Worm (Caenorhabditis elegans) whole organism, L1 larva: ENCODE results near the gene sdz-5.

ENCODE experiments used
- C04F5.9 ChIP-seq: sonication (generic microtip); optimal IDR thresholded peaks from 2 replicates; lab custom pipeline; 2016; ENCODE audit warnings: missing genetic modification characterization, missing compliant biosample characterization
- C16A3.4 ChIP-seq: fragments of 150-350 bp; optimal IDR thresholded peaks from 2 replicates; lab custom pipeline; 2014; ENCODE audit warnings: missing biosample characterization, missing genetic modification characterization
- Y116A8C.19 ChIP-seq: sonication (generic microtip); optimal IDR thresholded peaks from 2 replicates; lab custom pipeline; 2016; ENCODE audit warnings: missing compliant biosample characterization, missing genetic modification characterization, borderline replicate concordance
- aha-1 ChIP-seq: fragments of 150-350 bp; optimal IDR thresholded peaks from 2 replicates; lab custom pipeline; 2014; ENCODE audit warnings: missing biosample characterization, missing genetic modification characterization
- alr-1 ChIP-seq: fragments of 200-800 bp; sonication (Bioruptor generic); optimal IDR thresholded peaks from 2 replicates; lab custom pipeline; 2018; ENCODE audit warnings: borderline replicate concordance, mild to moderate bottlenecking, missing genetic modification characterization, missing compliant biosample characterization
- ama-1 ChIP-seq: fragments of 150-350 bp; optimal IDR thresholded peaks from 2 replicates; lab custom pipeline; 2014
- blmp-1 ChIP-seq: fragments of 150-350 bp; optimal IDR thresholded peaks from 2 replicates; lab custom pipeline; 2014; ENCODE audit warnings: missing biosample characterization, missing genetic modification characterization
- ceh-63 ChIP-seq: fragments of 200-800 bp; sonication (Bioruptor generic); optimal IDR thresholded peaks from 2 replicates; lab custom pipeline; 2018; ENCODE audit warnings: mild to moderate bottlenecking, missing genetic modification characterization, missing compliant biosample characterization
- ceh-82 ChIP-seq, 3 experiments: fragments of 150-350 bp in 1 of 3; sonication (generic microtip) in 2 of 3; optimal IDR thresholded peaks; 2 replicates each; lab custom pipeline; 2014 to 2017; ENCODE audit warnings: missing biosample characterization in 3 of 3, missing genetic modification characterization in 3 of 3
- ceh-90 ChIP-seq: sonication (generic microtip); optimal IDR thresholded peaks from 2 replicates; lab custom pipeline; 2016; ENCODE audit warnings: missing genetic modification characterization, missing compliant biosample characterization
- ces-1 ChIP-seq: fragments of 150-350 bp; optimal IDR thresholded peaks from 2 replicates; lab custom pipeline; 2014; ENCODE audit warnings: missing biosample characterization, missing genetic modification reagents, missing genetic modification characterization
- dpl-1 ChIP-seq, 3 experiments: fragments of 150-350 bp in 2 of 3; sonication (generic microtip) in 1 of 3; optimal IDR thresholded peaks; 2 replicates each; lab custom pipeline; 2014 to 2017; ENCODE audit warnings: missing biosample characterization in 3 of 3, missing genetic modification characterization in 3 of 3, missing genetic modification reagents in 3 of 3
- efl-1 ChIP-seq, 4 experiments: fragments of 150-350 bp; optimal IDR thresholded peaks in 3 of 4; peaks in 1 of 4; 1 replicate in 1 of 4; 2 replicates in 3 of 4; lab custom pipeline; 2014; ENCODE audit warnings: missing biosample characterization in 2 of 4, missing genetic modification characterization in 2 of 4, missing genetic modification reagents in 2 of 4
- efl-3 ChIP-seq: fragments of 200-800 bp; sonication (Bioruptor generic); optimal IDR thresholded peaks from 2 replicates; lab custom pipeline; 2018; ENCODE audit warnings: mild to moderate bottlenecking, missing genetic modification characterization, missing compliant biosample characterization
- egl-13 ChIP-seq: sonication (generic microtip); optimal IDR thresholded peaks from 2 replicates; lab custom pipeline; 2016; ENCODE audit warnings: missing genotype, missing genetic modification reagents, missing genetic modification characterization, missing compliant biosample characterization
- egl-27 ChIP-seq, 2 experiments: fragments of 150-350 bp in 1 of 2; sonication (generic microtip); optimal IDR thresholded peaks; 3 replicates each; lab custom pipeline; 2017 to 2018; ENCODE audit warnings: missing biosample characterization in 2 of 2, missing genetic modification characterization in 2 of 2, missing genetic modification reagents in 2 of 2
- elt-2 ChIP-seq: sonication (generic microtip); optimal IDR thresholded peaks from 2 replicates; lab custom pipeline; 2016; ENCODE audit warnings: missing genetic modification characterization, mild to moderate bottlenecking, inconsistent platforms, missing compliant biosample characterization, missing genetic modification reagents
- ets-5 ChIP-seq: fragments of 200-800 bp; sonication (Bioruptor generic); IDR thresholded peaks from 2 replicates; pipeline ENCODE4 v1.3.6; 2022; ENCODE audit warnings: missing genetic modification characterization, missing compliant biosample characterization
- fkh-10 ChIP-seq: sonication (generic microtip); optimal IDR thresholded peaks from 2 replicates; lab custom pipeline; 2017; ENCODE audit warnings: missing biosample characterization, missing genetic modification reagents, missing genetic modification characterization
- fkh-4 ChIP-seq: sonication (generic microtip); optimal IDR thresholded peaks from 2 replicates; lab custom pipeline; 2016; ENCODE audit warnings: missing compliant biosample characterization, missing genetic modification characterization, borderline replicate concordance
- fos-1 ChIP-seq: fragments of 150-350 bp; optimal IDR thresholded peaks from 2 replicates; lab custom pipeline; 2014; ENCODE audit warnings: missing biosample characterization, missing genetic modification characterization
- hlh-17 ChIP-seq: fragments of 200-800 bp; sonication (Bioruptor generic); optimal IDR thresholded peaks from 2 replicates; lab custom pipeline; 2018; ENCODE audit warnings: missing genetic modification characterization, mild to moderate bottlenecking, missing compliant biosample characterization, moderate library complexity, borderline replicate concordance
- hlh-4 ChIP-seq: sonication (generic microtip); optimal IDR thresholded peaks from 2 replicates; lab custom pipeline; 2016; ENCODE audit warnings: mild to moderate bottlenecking, missing genetic modification characterization, missing compliant biosample characterization
- isw-1 ChIP-seq: fragments of 200-800 bp; sonication (Bioruptor generic); IDR thresholded peaks from 2 replicates; pipeline ENCODE4 v1.3.6; 2022; ENCODE audit warnings: missing genetic modification characterization, missing compliant biosample characterization
- jun-1 ChIP-seq: fragments of 150-350 bp; optimal IDR thresholded peaks from 2 replicates; lab custom pipeline; 2014; ENCODE audit warnings: missing biosample characterization, missing genetic modification reagents, missing genetic modification characterization
- lin-14 ChIP-seq: fragments of 200-800 bp; sonication (Bioruptor generic); optimal IDR thresholded peaks from 2 replicates; lab custom pipeline; 2018; ENCODE audit warnings: mild to moderate bottlenecking, missing genetic modification characterization, moderate library complexity, missing compliant biosample characterization
- lin-15B ChIP-seq: fragments of 150-350 bp; sonication (generic microtip); optimal IDR thresholded peaks from 3 replicates; lab custom pipeline; 2014; ENCODE audit warnings: missing biosample characterization, missing genetic modification characterization
- lin-39 ChIP-seq: fragments of 150-350 bp; optimal IDR thresholded peaks from 2 replicates; lab custom pipeline; 2014; ENCODE audit warnings: missing biosample characterization, missing genetic modification reagents, missing genetic modification characterization
- lsy-2 ChIP-seq, 2 experiments: fragments of 150-350 bp; optimal IDR thresholded peaks; 2 replicates each; lab custom pipeline; 2014; ENCODE audit warnings: missing biosample characterization in 2 of 2, missing genetic modification characterization in 2 of 2
- mab-9 ChIP-seq: fragments of 200-800 bp; sonication (Bioruptor generic); IDR thresholded peaks from 2 replicates; pipeline ENCODE4 v1.3.6; 2022; ENCODE audit warnings: missing genetic modification reagents, missing genetic modification characterization, missing compliant biosample characterization
- mep-1 ChIP-seq: fragments of 150-350 bp; optimal IDR thresholded peaks from 2 replicates; lab custom pipeline; 2014; ENCODE audit warnings: missing biosample characterization, missing genetic modification characterization
- nhr-12 ChIP-seq: sonication (generic microtip); optimal IDR thresholded peaks from 2 replicates; lab custom pipeline; 2017; ENCODE audit warnings: missing biosample characterization, missing genetic modification characterization
- nhr-19 ChIP-seq: fragments of 200-800 bp; sonication (Bioruptor generic); conservative IDR thresholded peaks from 2 replicates; pipeline ENCODE4 v1.3.6; 2022; ENCODE audit warnings: missing genetic modification characterization, missing compliant biosample characterization
- nhr-20 ChIP-seq: sonication (generic microtip); optimal IDR thresholded peaks from 2 replicates; lab custom pipeline; 2016; ENCODE audit warnings: mild to moderate bottlenecking, missing genetic modification characterization, missing compliant biosample characterization
- nhr-28 ChIP-seq: fragments of 150-350 bp; optimal IDR thresholded peaks from 2 replicates; lab custom pipeline; 2014; ENCODE audit warnings: missing biosample characterization, missing genetic modification characterization
- nhr-47 ChIP-seq: sonication (generic microtip); optimal IDR thresholded peaks from 2 replicates; lab custom pipeline; 2016; ENCODE audit warnings: mild to moderate bottlenecking, missing genetic modification characterization, moderate library complexity, missing compliant biosample characterization
- nhr-71 ChIP-seq: sonication (generic microtip); optimal IDR thresholded peaks from 2 replicates; lab custom pipeline; 2016; ENCODE audit warnings: mild to moderate bottlenecking, missing genetic modification characterization, moderate library complexity, missing compliant biosample characterization
- nhr-76 ChIP-seq: sonication (generic microtip); optimal IDR thresholded peaks from 2 replicates; lab custom pipeline; 2017; ENCODE audit warnings: missing biosample characterization, missing genetic modification characterization
- nhr-85 ChIP-seq: sonication (generic microtip); peaks from one replicate; lab custom pipeline; 2016; ENCODE audit warnings: missing genetic modification characterization, inconsistent platforms, missing compliant biosample characterization
- pag-3 ChIP-seq: sonication (generic microtip); optimal IDR thresholded peaks from 2 replicates; lab custom pipeline; 2017; ENCODE audit warnings: missing genetic modification characterization, mild to moderate bottlenecking, missing compliant biosample characterization, antibody characterized with exemption, borderline replicate concordance; ENCODE audit not compliant: insufficient read depth
- rnt-1 ChIP-seq: sonication (generic microtip); optimal IDR thresholded peaks from 2 replicates; lab custom pipeline; 2016; ENCODE audit warnings: mild to moderate bottlenecking, missing genetic modification characterization, moderate library complexity, missing compliant biosample characterization
- skn-1 ChIP-seq: fragments of 150-350 bp; optimal IDR thresholded peaks from 2 replicates; lab custom pipeline; 2014; ENCODE audit warnings: missing biosample characterization, missing genetic modification characterization
- sptf-1 ChIP-seq: fragments of 150-350 bp; optimal IDR thresholded peaks from 2 replicates; lab custom pipeline; 2014; ENCODE audit warnings: missing biosample characterization, missing genetic modification characterization
- sup-37 ChIP-seq: fragments of 200-800 bp; sonication (Bioruptor generic); optimal IDR thresholded peaks from 2 replicates; lab custom pipeline; 2018; ENCODE audit warnings: mild to moderate bottlenecking, missing genetic modification characterization, missing compliant biosample characterization
- unc-130 ChIP-seq: fragments of 150-350 bp; optimal IDR thresholded peaks from 2 replicates; lab custom pipeline; 2017; ENCODE audit warnings: missing biosample characterization, missing genetic modification characterization, inconsistent platforms
- unc-30 ChIP-seq: sonication (generic microtip); optimal IDR thresholded peaks from 2 replicates; lab custom pipeline; 2017; ENCODE audit warnings: missing biosample characterization, missing genetic modification characterization
- unc-62 ChIP-seq: fragments of 150-350 bp; optimal IDR thresholded peaks from 2 replicates; lab custom pipeline; 2014; ENCODE audit warnings: missing biosample characterization, missing genetic modification reagents, missing genetic modification characterization
- unc-86 ChIP-seq: sonication (generic microtip); optimal IDR thresholded peaks from 2 replicates; lab custom pipeline; 2016; ENCODE audit warnings: missing genetic modification characterization, missing compliant biosample characterization
- vab-15 ChIP-seq: sonication (generic microtip); optimal IDR thresholded peaks from 2 replicates; lab custom pipeline; 2017; ENCODE audit warnings: missing genotype, mild to moderate bottlenecking, missing genetic modification characterization, missing compliant biosample characterization
- xbp-1 ChIP-seq: sonication (generic microtip); optimal IDR thresholded peaks from 2 replicates; lab custom pipeline; 2016; ENCODE audit warnings: missing genetic modification characterization, missing compliant biosample characterization
- zip-4 ChIP-seq: fragments of 200-800 bp; sonication (Bioruptor generic); optimal IDR thresholded peaks from 2 replicates; lab custom pipeline; 2018; ENCODE audit warnings: mild to moderate bottlenecking, missing genetic modification characterization, moderate library complexity, missing compliant biosample characterization

The sdz-5 gene

DNA sequence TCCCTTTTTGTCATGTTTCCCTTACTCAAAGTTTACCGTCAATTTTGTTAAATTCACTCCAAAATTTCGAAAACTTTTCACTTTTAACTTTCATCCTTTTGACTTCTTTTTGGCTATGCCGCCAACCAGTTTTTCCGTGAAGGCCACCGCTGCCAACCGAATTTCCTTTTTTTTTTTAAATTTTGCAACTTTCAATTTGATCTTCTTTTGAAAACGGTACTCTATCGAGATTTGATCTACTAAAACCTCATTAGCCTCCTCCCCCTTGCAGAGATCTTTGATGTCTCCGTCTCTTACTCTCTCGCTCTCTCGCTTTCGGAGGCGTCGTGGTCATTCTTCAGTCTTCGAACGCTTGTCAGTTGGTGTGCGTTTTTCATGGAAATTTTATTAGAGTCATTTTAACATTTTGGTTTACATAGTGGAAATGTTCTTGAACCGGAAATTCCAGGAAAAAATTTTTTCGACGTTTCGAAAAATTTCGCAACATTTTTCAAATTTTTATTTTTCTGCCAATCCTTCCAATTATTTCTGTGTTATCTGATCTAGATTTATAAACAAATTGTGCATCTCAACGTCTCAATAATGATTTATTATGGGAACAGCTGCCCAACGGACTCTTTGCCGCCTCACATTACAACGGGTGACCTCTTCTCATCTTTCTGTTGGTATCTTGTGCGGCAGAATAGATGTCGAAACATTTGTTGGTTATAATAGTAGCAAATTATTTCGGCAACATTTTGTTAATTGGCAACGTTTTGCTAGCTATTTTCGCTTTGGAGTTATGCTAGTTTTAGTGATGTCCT, 13.7 kb upstream of the sdz-5 start (continued):
- peak; percentile 66 for TF ChIP-seq lin-14 (GFP tag; lab: Kevin White, UChicago)
- TF ChIP-seq rnt-1 (tag; lab: Kevin White, UChicago), result peak; percentile 81
- no peak for TF ChIP-seq ces-1 (GFP tag; lab: Kevin White, UChicago)
- no peak for TF ChIP-seq jun-1
- TF ChIP-seq ceh-82 (tag; optimal IDR thresholded peaks at IDR 0.05; lab: Kevin White, UChicago), result no peak
- TF ChIP-seq alr-1 (tag; lab: Kevin White, UChicago), result no peak
- TF ChIP-seq dpl-1 (GFP tag; optimal IDR thresholded peaks at IDR 0.05; lab: Kevin White, UChicago), result peak; percentile 10 to 28 (median 13)
- TF ChIP-seq C04F5.9 (tag; lab: Kevin White, UChicago), result peak; percentile 17
- TF ChIP-seq ama-1 (lab: Kevin White, UChicago), result no peak
- no peak for TF ChIP-seq sptf-1 (tag; lab: Kevin White, UChicago)
- TF ChIP-seq Y116A8C.19 (tag; lab: Kevin White, UChicago), result no peak
- TF ChIP-seq hlh-17 (GFP tag; lab: Kevin White, UChicago), result no peak
- no peak for TF ChIP-seq fkh-4
- no peak for TF ChIP-seq egl-27 (tag; optimal IDR thresholded peaks at IDR 0.05; lab: Kevin White, UChicago)
- TF ChIP-seq sup-37 (GFP tag; lab: Kevin White, UChicago), result no peak
- peak; percentile 19 for TF ChIP-seq unc-130
- TF ChIP-seq pag-3 (tag; lab: Kevin White, UChicago), result no peak
- no peak for TF ChIP-seq hlh-4
- TF ChIP-seq efl-1 (optimal IDR thresholded peaks at IDR 0.05; lab: Kevin White, UChicago), result peak in 1 of 2 experiments; percentile 28
- TF ChIP-seq efl-1 (GFP tag; optimal IDR thresholded peaks at IDR 0.05 in 1 of 2; lab: Kevin White, UChicago), result peak in 1 of 2 experiments; percentile 71
- TF ChIP-seq egl-13 (tag; lab: Kevin White, UChicago), result no peak
- no peak for TF ChIP-seq unc-30
- TF ChIP-seq vab-15, result no peak
- TF ChIP-seq zip-4, result peak; percentile 70
- peak; percentile 8 for TF ChIP-seq nhr-47
- TF ChIP-seq ceh-63 (GFP tag; lab: Kevin White, UChicago), result no peak
- TF ChIP-seq nhr-12 (tag; lab: Kevin White, UChicago), result no peak
- no peak for TF ChIP-seq aha-1 (tag; lab: Kevin White, UChicago)
- TF ChIP-seq nhr-71 (tag; lab: Kevin White, UChicago), result peak; percentile 65
- TF ChIP-seq lsy-2 (tag; optimal IDR thresholded peaks at IDR 0.05; lab: Kevin White, UChicago), result peak in 1 of 2 experiments; percentile 17
- TF ChIP-seq skn-1, result no peak
- TF ChIP-seq lin-39 (tag; lab: Kevin White, UChicago), result peak; percentile 61
- TF ChIP-seq elt-2 (tag; lab: Kevin White, UChicago), result no peak
- no peak for TF ChIP-seq ceh-90
- TF ChIP-seq C16A3.4 (tag; lab: Kevin White, UChicago), result no peak
- TF ChIP-seq efl-3 (GFP tag; lab: Kevin White, UChicago), result no peak
- TF ChIP-seq isw-1 (GFP tag; lab: Robert Waterston, UW), result no peak
- no peak for TF ChIP-seq ets-5 (GFP tag; lab: Robert Waterston, UW)
- no peak for TF ChIP-seq nhr-28 (tag; lab: Kevin White, UChicago)
- TF ChIP-seq unc-62, result no peak
- TF ChIP-seq mab-9 (GFP tag; lab: Robert Waterston, UW), result no peak
- TF ChIP-seq nhr-19 (GFP tag; lab: Robert Waterston, UW), result peak; percentile 53
- TF ChIP-seq nhr-20 (tag; lab: Kevin White, UChicago), result peak; percentile 29
- TF ChIP-seq xbp-1 (tag; lab: Kevin White, UChicago), result no peak
- no peak for TF ChIP-seq fkh-10 (GFP tag; lab: Kevin White, UChicago)
- no peak for TF ChIP-seq unc-86 (tag; lab: Kevin White, UChicago)
- TF ChIP-seq blmp-1, result peak; percentile 98
- peak; percentile 95 for TF ChIP-seq nhr-85 (tag; lab: Kevin White, UChicago)
- TF ChIP-seq nhr-76 (tag; lab: Kevin White, UChicago), result no peak
- no peak for TF ChIP-seq lin-15B (tag; lab: Kevin White, UChicago)
- TF ChIP-seq fos-1 (tag; lab: Kevin White, UChicago), result no peak
- no peak for TF ChIP-seq mep-1 (tag; lab: Kevin White, UChicago)
